Worm (Caenorhabditis elegans) whole organism, mixed stage, embryonic: ENCODE measurements around the gene usp-33.

Experiments used
- M03D4.4 ChIP-seq: sonication (generic microtip); optimal IDR thresholded peaks from 2 replicates; lab custom pipeline; 2017; ENCODE audit warnings: mild to moderate bottlenecking, missing genetic modification characterization, missing compliant biosample characterization
- bed-3 ChIP-seq: fragments of 200-800 bp; sonication (Bioruptor generic); optimal IDR thresholded peaks from 3 replicates; lab custom pipeline; 2018; ENCODE audit warnings: mild to moderate bottlenecking, missing genetic modification characterization, moderate library complexity, missing compliant biosample characterization
- blmp-1 ChIP-seq: fragments of 150-350 bp; optimal IDR thresholded peaks from 2 replicates; lab custom pipeline; 2014; ENCODE audit warnings: missing biosample characterization, missing genetic modification characterization
- ceh-39 ChIP-seq: fragments of 150-350 bp; optimal IDR thresholded peaks from 2 replicates; lab custom pipeline; 2014; ENCODE audit warnings: missing biosample characterization, missing genetic modification characterization
- ceh-43 ChIP-seq: fragments of 200-800 bp; sonication (Bioruptor generic); optimal IDR thresholded peaks from 2 replicates; lab custom pipeline; 2018; ENCODE audit warnings: mild to moderate bottlenecking, missing genetic modification characterization, moderate library complexity, missing compliant biosample characterization
- ceh-83 ChIP-seq: fragments of 200-800 bp; sonication (Bioruptor generic); optimal IDR thresholded peaks from 2 replicates; lab custom pipeline; 2018; ENCODE audit warnings: mild to moderate bottlenecking, missing genetic modification characterization, missing compliant biosample characterization
- ces-1 ChIP-seq: fragments of 150-350 bp; optimal IDR thresholded peaks from 2 replicates; lab custom pipeline; 2014; ENCODE audit warnings: missing biosample characterization, missing genetic modification reagents, missing genetic modification characterization
- cnd-1 ChIP-seq: fragments of 200-800 bp; sonication (Bioruptor generic); optimal IDR thresholded peaks from 2 replicates; lab custom pipeline; 2018; ENCODE audit warnings: mild to moderate bottlenecking, missing genetic modification characterization, missing compliant biosample characterization
- drap-1 ChIP-seq: fragments of 200-800 bp; sonication (Bioruptor generic); optimal IDR thresholded peaks from 3 replicates; lab custom pipeline; 2018; ENCODE audit warnings: mild to moderate bottlenecking, missing genetic modification characterization, missing compliant biosample characterization
- elt-1 ChIP-seq: sonication (generic microtip); optimal IDR thresholded peaks from 2 replicates; lab custom pipeline; 2017; ENCODE audit warnings: missing genetic modification characterization, mild to moderate bottlenecking, missing compliant biosample characterization, antibody characterized with exemption, moderate library complexity, borderline replicate concordance; ENCODE audit not compliant: insufficient read depth
- elt-3 ChIP-seq: fragments of 150-350 bp; optimal IDR thresholded peaks from 2 replicates; lab custom pipeline; 2014; ENCODE audit warnings: missing biosample characterization, missing genetic modification characterization
- flh-1 ChIP-seq: fragments of 200-800 bp; sonication (Bioruptor generic); optimal IDR thresholded peaks from 2 replicates; lab custom pipeline; 2018; ENCODE audit warnings: mild to moderate bottlenecking, missing genetic modification characterization, moderate library complexity, missing compliant biosample characterization
- ham-2 ChIP-seq: fragments of 200-800 bp; sonication (Bioruptor generic); optimal IDR thresholded peaks from 2 replicates; lab custom pipeline; 2018; ENCODE audit warnings: mild to moderate bottlenecking, missing genetic modification characterization, missing compliant biosample characterization
- hlh-1 ChIP-seq: fragments of 150-350 bp; optimal IDR thresholded peaks from 2 replicates; lab custom pipeline; 2014; ENCODE audit warnings: missing biosample characterization, missing genetic modification reagents, missing genetic modification characterization
- lin-13 ChIP-seq: fragments of 150-350 bp; optimal IDR thresholded peaks from 2 replicates; lab custom pipeline; 2014; ENCODE audit warnings: missing biosample characterization, missing genetic modification characterization
- lin-32 ChIP-seq: fragments of 200-800 bp; sonication (Bioruptor generic); optimal IDR thresholded peaks from 2 replicates; lab custom pipeline; 2018; ENCODE audit warnings: mild to moderate bottlenecking, missing genetic modification characterization, missing compliant biosample characterization
- lsy-2 ChIP-seq: fragments of 150-350 bp; optimal IDR thresholded peaks from 2 replicates; lab custom pipeline; 2014; ENCODE audit warnings: missing biosample characterization, missing genetic modification characterization
- mab-5 ChIP-seq: fragments of 150-350 bp; optimal IDR thresholded peaks from 2 replicates; lab custom pipeline; 2014; ENCODE audit warnings: missing biosample characterization, missing genetic modification characterization
- mep-1 ChIP-seq: fragments of 150-350 bp; optimal IDR thresholded peaks from 2 replicates; lab custom pipeline; 2017; ENCODE audit warnings: missing biosample characterization, missing genetic modification reagents, missing genetic modification characterization, inconsistent platforms
- nhr-12 ChIP-seq: fragments of 150-350 bp; optimal IDR thresholded peaks from 2 replicates; lab custom pipeline; 2014; ENCODE audit warnings: missing biosample characterization, missing genetic modification characterization
- nhr-2 ChIP-seq: fragments of 150-350 bp; optimal IDR thresholded peaks from 2 replicates; lab custom pipeline; 2014; ENCODE audit warnings: missing biosample characterization, missing genetic modification characterization
- nhr-237 ChIP-seq: fragments of 150-350 bp; optimal IDR thresholded peaks from 2 replicates; lab custom pipeline; 2014; ENCODE audit warnings: missing biosample characterization, missing genetic modification characterization
- nhr-28 ChIP-seq: fragments of 150-350 bp; optimal IDR thresholded peaks from 2 replicates; lab custom pipeline; 2014; ENCODE audit warnings: missing biosample characterization, missing genetic modification characterization
- nhr-76 ChIP-seq: sonication (generic microtip); optimal IDR thresholded peaks from 2 replicates; lab custom pipeline; 2017; ENCODE audit warnings: missing biosample characterization, missing genetic modification characterization
- pha-4 ChIP-seq: fragments of 150-350 bp; optimal IDR thresholded peaks from 2 replicates; lab custom pipeline; 2018; ENCODE audit warnings: missing biosample characterization, missing genetic modification reagents, missing genetic modification characterization
- sem-2 ChIP-seq: fragments of 200-800 bp; sonication (Bioruptor generic); optimal IDR thresholded peaks from 2 replicates; lab custom pipeline; 2018; ENCODE audit warnings: mild to moderate bottlenecking, missing genetic modification characterization, missing compliant biosample characterization
- snpc-4 ChIP-seq: fragments of 150-350 bp; optimal IDR thresholded peaks from 2 replicates; lab custom pipeline; 2014; ENCODE audit warnings: missing biosample characterization, missing genetic modification characterization
- sptf-1 ChIP-seq: sonication (generic microtip); optimal IDR thresholded peaks from 2 replicates; lab custom pipeline; 2017; ENCODE audit warnings: mild to moderate bottlenecking, missing genetic modification characterization, moderate library complexity, missing compliant biosample characterization
- tbx-8 ChIP-seq: fragments of 200-800 bp; sonication (Bioruptor generic); optimal IDR thresholded peaks from 2 replicates; lab custom pipeline; 2018; ENCODE audit warnings: mild to moderate bottlenecking, missing genetic modification characterization, moderate library complexity, missing compliant biosample characterization
- unc-120 ChIP-seq: sonication (generic microtip); optimal IDR thresholded peaks from 2 replicates; lab custom pipeline; 2017; ENCODE audit warnings: missing genetic modification characterization, missing compliant biosample characterization; ENCODE audit not compliant: poor library complexity, severe bottlenecking
- unc-39 ChIP-seq: fragments of 150-350 bp; optimal IDR thresholded peaks from 2 replicates; lab custom pipeline; 2014; ENCODE audit warnings: missing biosample characterization, missing genetic modification characterization
- unc-62 ChIP-seq: fragments of 150-350 bp; optimal IDR thresholded peaks from 2 replicates; lab custom pipeline; 2014; ENCODE audit warnings: missing biosample characterization, missing genetic modification reagents, missing genetic modification characterization
- zip-8 ChIP-seq: fragments of 150-350 bp; optimal IDR thresholded peaks from 2 replicates; lab custom pipeline; 2014; ENCODE audit warnings: missing biosample characterization, missing genetic modification characterization
- ztf-11 ChIP-seq: fragments of 150-350 bp; optimal IDR thresholded peaks from 2 replicates; lab custom pipeline; 2014; ENCODE audit warnings: missing biosample characterization, missing genetic modification characterization

usp-33 gene

DNA sequence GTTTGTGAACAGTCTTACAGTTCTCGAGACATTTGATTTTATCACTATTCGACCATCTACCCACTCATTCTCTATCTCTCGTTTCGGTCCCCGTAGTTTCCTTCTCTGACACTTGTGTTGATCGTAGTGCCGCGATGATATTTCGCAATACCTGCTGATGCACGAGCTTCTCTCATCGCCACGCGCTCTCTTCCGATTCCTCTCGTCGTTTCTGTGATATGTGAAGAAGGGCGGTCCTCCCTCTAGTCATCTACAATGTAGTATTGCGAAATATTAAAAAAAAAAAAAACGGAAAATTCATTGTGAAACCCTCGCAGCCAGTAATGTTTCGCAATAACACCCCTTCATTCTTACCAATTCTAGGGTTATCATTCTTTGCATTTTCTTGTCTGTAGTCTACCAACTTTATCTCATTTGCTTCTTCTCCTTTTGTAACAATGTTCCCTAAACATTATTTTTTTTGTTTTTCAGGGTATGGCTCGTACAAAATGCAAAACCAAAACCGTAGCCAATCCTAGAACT is 16.4 kb downstream of the usp-33 start, which contains the start of gene nipi-3:
Gene nipi-3, plus strand, starts transcription at position 472 of the 522 bp plus-strand sequence.
- TF ChIP-seq unc-62 (GFP tag; lab: Kevin White, UChicago) (peak; percentile 88), pha-4 (tag; lab: Kevin White, UChicago) (peak; percentile 64), M03D4.4 (tag; lab: Kevin White, UChicago) (no peak), nhr-237 (tag; lab: Kevin White, UChicago) (peak; percentile 96), ceh-43 (GFP tag; lab: Kevin White, UChicago) (no peak), elt-3 (tag; lab: Kevin White, UChicago) (peak; percentile 87), nhr-28 (tag; lab: Kevin White, UChicago) (peak; percentile 64), sptf-1 (tag; lab: Kevin White, UChicago) (no peak), hlh-1 (tag; lab: Kevin White, UChicago) (peak; percentile 41), lsy-2 (tag; lab: Kevin White, UChicago) (peak; percentile 25), elt-1 (peak; percentile 23), ces-1 (GFP tag; lab: Kevin White, UChicago) (peak; percentile 5)

DNA sequence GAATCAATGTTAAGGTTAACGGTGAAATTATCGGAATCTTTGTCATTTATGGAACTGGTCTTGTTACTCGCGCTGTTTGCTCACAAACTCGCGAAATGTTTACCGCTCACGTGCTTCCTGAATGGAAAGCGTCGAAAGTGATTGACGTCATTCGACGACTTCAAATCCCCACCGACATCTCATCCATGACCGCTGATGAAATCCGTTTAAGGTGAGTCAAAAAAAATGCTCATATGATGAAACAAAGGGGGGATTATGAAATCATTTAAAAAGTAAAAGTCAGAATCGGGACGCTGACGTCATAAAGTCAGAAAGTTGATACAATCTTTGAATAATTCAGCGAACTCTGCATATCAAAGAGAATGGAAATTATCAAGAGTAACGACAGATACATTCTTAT is 17.4 kb downstream of the usp-33 start:
- no peak for TF ChIP-seq snpc-4
- TF ChIP-seq sptf-1 (tag; lab: Kevin White, UChicago): no peak
- TF ChIP-seq ceh-83: no peak
- TF ChIP-seq ham-2 (GFP tag; lab: Kevin White, UChicago): no peak
- TF ChIP-seq mab-5: no peak
- no peak for TF ChIP-seq zip-8
- TF ChIP-seq mep-1: no peak
- TF ChIP-seq unc-39: no peak
- no peak for TF ChIP-seq unc-120
- TF ChIP-seq lsy-2 (tag; lab: Kevin White, UChicago): no peak
- TF ChIP-seq lin-32 (GFP tag; lab: Kevin White, UChicago): no peak
- no peak for TF ChIP-seq flh-1
- no peak for TF ChIP-seq drap-1 (GFP tag; lab: Kevin White, UChicago)
- TF ChIP-seq lin-13 (tag; lab: Kevin White, UChicago): no peak
- TF ChIP-seq nhr-2 (tag; lab: Kevin White, UChicago): no peak
- no peak for TF ChIP-seq pha-4 (tag; lab: Kevin White, UChicago)
- TF ChIP-seq nhr-28 (tag; lab: Kevin White, UChicago): no peak
- TF ChIP-seq blmp-1: no peak

- no peak for TF ChIP-seq unc-62 (GFP tag; lab: Kevin White, UChicago)
- TF ChIP-seq nhr-12: no peak
- no peak for TF ChIP-seq ces-1 (GFP tag; lab: Kevin White, UChicago)
- TF ChIP-seq elt-3 (tag; lab: Kevin White, UChicago): no peak
- no peak for TF ChIP-seq ceh-39 (tag; lab: Kevin White, UChicago)
- no peak for TF ChIP-seq tbx-8 (GFP tag; lab: Kevin White, UChicago)
- TF ChIP-seq hlh-1 (tag; lab: Kevin White, UChicago): no peak
- no peak for TF ChIP-seq mep-1
- TF ChIP-seq cnd-1 (tag; lab: Kevin White, UChicago): no peak
- no peak for TF ChIP-seq ceh-43 (GFP tag; lab: Kevin White, UChicago)
- no peak for TF ChIP-seq elt-1
- TF ChIP-seq sem-2 (GFP tag; lab: Kevin White, UChicago): no peak
- TF ChIP-seq nhr-76 (tag; lab: Kevin White, UChicago): no peak
- no peak for TF ChIP-seq lin-13 (tag; lab: Kevin White, UChicago)
- TF ChIP-seq lsy-2 (tag; lab: Kevin White, UChicago): no peak
- TF ChIP-seq ztf-11: no peak
- TF ChIP-seq ham-2 (GFP tag; lab: Kevin White, UChicago): no peak
- no peak for TF ChIP-seq drap-1 (GFP tag; lab: Kevin White, UChicago)
- no peak for TF ChIP-seq zip-8
Observed at ce11 chrX:15609698-15610097, 18.5 kb downstream of the usp-33 start.

DNA sequence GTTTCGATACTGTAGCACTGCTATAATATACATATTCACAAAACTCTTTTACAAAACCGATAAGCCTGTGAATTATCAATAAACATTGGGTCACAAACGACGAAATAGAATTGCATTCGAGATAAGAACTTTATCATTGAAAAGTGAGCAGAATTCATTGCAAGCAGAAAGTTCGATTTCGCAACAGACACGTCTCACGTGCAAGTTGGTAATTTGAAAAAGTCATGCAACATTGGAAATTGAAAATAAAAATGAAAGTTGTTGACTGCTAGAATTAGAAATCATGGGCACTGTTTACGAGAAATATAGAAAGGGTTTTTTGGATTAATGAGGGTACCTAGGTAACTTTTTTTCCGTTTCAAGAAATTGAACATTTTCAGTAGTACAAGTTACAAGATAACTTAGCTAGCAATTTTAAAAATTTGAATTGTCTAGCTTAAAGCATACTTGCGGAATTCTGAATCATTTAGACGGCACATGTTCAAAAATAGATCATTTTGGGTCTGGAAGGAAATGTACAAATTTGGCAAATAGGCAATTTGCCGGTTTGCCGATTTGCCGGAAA is 19.4 kb downstream of the usp-33 start:
- TF ChIP-seq zip-8 (no peak), flh-1 (no peak), sem-2 (GFP tag; lab: Kevin White, UChicago) (no peak), sptf-1 (tag; lab: Kevin White, UChicago) (no peak), snpc-4 (no peak), lin-13 (tag; lab: Kevin White, UChicago) (no peak), ztf-11 (no peak), lin-32 (GFP tag; lab: Kevin White, UChicago) (no peak), drap-1 (GFP tag; lab: Kevin White, UChicago) (no peak), unc-120 (no peak), nhr-28 (tag; lab: Kevin White, UChicago) (no peak), nhr-76 (tag; lab: Kevin White, UChicago) (no peak), bed-3 (GFP tag; lab: Kevin White, UChicago) (no peak), nhr-2 (tag; lab: Kevin White, UChicago) (no peak), blmp-1 (no peak), ham-2 (GFP tag; lab: Kevin White, UChicago) (no peak)
